Fruit fly (Drosophila melanogaster): ENCODE data around the gene CG14455.
"Not testable (repeated sequence)": the region's sequence is repeated elsewhere in the genome, so short reads cannot be mapped to it uniquely, and the experiment has no call there.

Gene CG14455

dm6 chr3L:22699133-22699532, 12.2 kb upstream of the CG14455 start, which contains the start of gene CG45116:
CG45116 (plus strand) TSS chr3L:22699433.
- TF ChIP-seq Sin3A (optimal IDR thresholded peaks at IDR 0.05) (no peak), psq (optimal IDR thresholded peaks at IDR 0.05) (no peak), Myc (optimal IDR thresholded peaks at IDR 0.05) (no peak), ttk (optimal IDR thresholded peaks at IDR 0.05) (no peak), h (optimal IDR thresholded peaks at IDR 0.05) (no peak), insv (optimal IDR thresholded peaks at IDR 0.05) (no peak)

- not testable (repeated sequence) for TF ChIP-seq h, ttk, Sin3A (optimal IDR thresholded peaks at IDR 0.05)
Observed at dm6 chr3L:22696930-22697329, 10.0 kb upstream of the CG14455 start, which contains the start of gene CG32453. CG32453 (plus strand) TSS chr3L:22697230.

dm6 chr3L:22695653-22696052, 8.8 kb upstream of the CG14455 start, which contains the start of gene CG14452:
CG14452 (plus strand) TSS chr3L:22695953.
- no peak for TF ChIP-seq insv (optimal IDR thresholded peaks at IDR 0.05)

dm6 chr3L:22693712-22694111, 6.8 kb upstream of the CG14455 start, which contains the start of the genes CG12546 and CG14453:
CG12546 (minus strand) TSS chr3L:22693812.
CG14453 (plus strand) TSS chr3L:22694083.
- TF ChIP-seq h (optimal IDR thresholded peaks at IDR 0.05) (no peak), Sin3A (optimal IDR thresholded peaks at IDR 0.05) (no peak), ttk (optimal IDR thresholded peaks at IDR 0.05) (no peak), insv (optimal IDR thresholded peaks at IDR 0.05) (no peak), Myc (optimal IDR thresholded peaks at IDR 0.05) (no peak), psq (optimal IDR thresholded peaks at IDR 0.05) (no peak)

dm6 chr3L:22692428-22692827, 5.5 kb upstream of the CG14455 start, which contains the start of gene CG14454:
CG14454 (minus strand) TSS chr3L:22692528.
- TF ChIP-seq insv, ttk, Sin3A (optimal IDR thresholded peaks at IDR 0.05): not testable (repeated sequence)

dm6 chr3L:22680932-22681331, 6.0 kb downstream of the CG14455 start:
- TF ChIP-seq insv (optimal IDR thresholded peaks at IDR 0.05): no peak
- TF ChIP-seq ttk (optimal IDR thresholded peaks at IDR 0.05): no peak
- TF ChIP-seq h (optimal IDR thresholded peaks at IDR 0.05): no peak
- no peak for TF ChIP-seq psq (optimal IDR thresholded peaks at IDR 0.05)
- no peak for TF ChIP-seq Myc (optimal IDR thresholded peaks at IDR 0.05)
- no peak for TF ChIP-seq Sin3A (optimal IDR thresholded peaks at IDR 0.05)

dm6 chr3L:22671699-22672276, 15.1 kb downstream of the CG14455 start:
- no peak for TF ChIP-seq psq (optimal IDR thresholded peaks at IDR 0.05)

dm6 chr3L:22670174-22670573, 16.7 kb downstream of the CG14455 start:
- TF ChIP-seq insv (optimal IDR thresholded peaks at IDR 0.05) (no peak), Myc (optimal IDR thresholded peaks at IDR 0.05) (no peak), ttk (optimal IDR thresholded peaks at IDR 0.05) (no peak), h (optimal IDR thresholded peaks at IDR 0.05) (no peak), Sin3A (optimal IDR thresholded peaks at IDR 0.05) (no peak), psq (optimal IDR thresholded peaks at IDR 0.05) (no peak)

- no peak for TF ChIP-seq h (optimal IDR thresholded peaks at IDR 0.05)
- no peak for TF ChIP-seq psq (optimal IDR thresholded peaks at IDR 0.05)
- TF ChIP-seq ttk (optimal IDR thresholded peaks at IDR 0.05): no peak
- no peak for TF ChIP-seq Myc (optimal IDR thresholded peaks at IDR 0.05)
- TF ChIP-seq insv (optimal IDR thresholded peaks at IDR 0.05): no peak
- no peak for TF ChIP-seq Sin3A (optimal IDR thresholded peaks at IDR 0.05)
Observed at dm6 chr3L:22669275-22670006, 17.4 kb downstream of the CG14455 start, which contains the start of gene Jhbp6. Jhbp6 (plus strand) TSS chr3L:22669956.

- TF ChIP-seq ttk (optimal IDR thresholded peaks at IDR 0.05) (no peak), insv (optimal IDR thresholded peaks at IDR 0.05) (no peak), h (optimal IDR thresholded peaks at IDR 0.05) (no peak), Sin3A (optimal IDR thresholded peaks at IDR 0.05) (no peak), Myc (optimal IDR thresholded peaks at IDR 0.05) (no peak), psq (optimal IDR thresholded peaks at IDR 0.05) (no peak)
Observed at dm6 chr3L:22665110-22665509, 21.8 kb downstream of the CG14455 start.

- TF ChIP-seq Sin3A (optimal IDR thresholded peaks at IDR 0.05): no peak
- no peak for TF ChIP-seq ttk (optimal IDR thresholded peaks at IDR 0.05)
- no peak for TF ChIP-seq psq (optimal IDR thresholded peaks at IDR 0.05)
- TF ChIP-seq insv (optimal IDR thresholded peaks at IDR 0.05): no peak
- no peak for TF ChIP-seq Myc (optimal IDR thresholded peaks at IDR 0.05)
- TF ChIP-seq h (optimal IDR thresholded peaks at IDR 0.05): no peak
Observed at dm6 chr3L:22652425-22652824, 34.5 kb downstream of the CG14455 start, which contains the start of gene CG33772. CG33772 (minus strand) TSS chr3L:22652525.

dm6 chr3L:22649096-22649495, 37.8 kb downstream of the CG14455 start, which contains the start of gene CG33771:
CG33771 (plus strand) TSS chr3L:22649396.
- no peak for TF ChIP-seq h (optimal IDR thresholded peaks at IDR 0.05)
- no peak for TF ChIP-seq Sin3A (optimal IDR thresholded peaks at IDR 0.05)
- TF ChIP-seq Myc (optimal IDR thresholded peaks at IDR 0.05): no peak
- TF ChIP-seq insv (optimal IDR thresholded peaks at IDR 0.05): no peak
- TF ChIP-seq psq (optimal IDR thresholded peaks at IDR 0.05): no peak
- TF ChIP-seq ttk (optimal IDR thresholded peaks at IDR 0.05): no peak

dm6 chr3L:22648372-22648771, 38.5 kb downstream of the CG14455 start, which contains the start of gene CG33770:
CG33770 (plus strand) TSS chr3L:22648672.
- no peak for TF ChIP-seq h (optimal IDR thresholded peaks at IDR 0.05)
- TF ChIP-seq ttk (optimal IDR thresholded peaks at IDR 0.05): no peak
- no peak for TF ChIP-seq psq (optimal IDR thresholded peaks at IDR 0.05)
- no peak for TF ChIP-seq insv (optimal IDR thresholded peaks at IDR 0.05)
- TF ChIP-seq Sin3A (optimal IDR thresholded peaks at IDR 0.05): no peak
- no peak for TF ChIP-seq Myc (optimal IDR thresholded peaks at IDR 0.05)

All from Kc167 (cell line).